Worm (Caenorhabditis elegans): ENCODE measurements around the gene irld-8.
A peak's percentile ranks its signal among the peaks of the same experiment; 100 is the strongest.

irld-8 gene

ce11 chrIV:8115462-8115861, at the start of gene irld-8:
Gene irld-8, plus strand, starts transcription at chrIV:8115762.
- TF ChIP-seq ztf-16 (tag; optimal IDR thresholded peaks at IDR 0.05) (no peak), ceh-24 (tag; optimal IDR thresholded peaks at IDR 0.05) (no peak)

ce11 chrIV:8066598-8066997, 49.0 kb upstream of the irld-8 start:
- peak; percentile 76 for TF ChIP-seq ceh-31 (tag; optimal IDR thresholded peaks at IDR 0.05)
- TF ChIP-seq ets-4 (tag; optimal IDR thresholded peaks at IDR 0.05): no peak
- TF ChIP-seq fax-1 (tag; optimal IDR thresholded peaks at IDR 0.05): peak; percentile 7
- TF ChIP-seq K02D7.2 (tag; optimal IDR thresholded peaks at IDR 0.05): no peak
- TF ChIP-seq ztf-16 (tag; optimal IDR thresholded peaks at IDR 0.05): no peak
- no peak for TF ChIP-seq sox-2 (GFP tag; IDR thresholded peaks at IDR 0.05)
- peak; percentile 20 for TF ChIP-seq T23F11.4 (GFP tag; optimal IDR thresholded peaks at IDR 0.05)
- no peak for TF ChIP-seq tbx-7 (tag; optimal IDR thresholded peaks at IDR 0.05)
- TF ChIP-seq pha-4 (tag; optimal IDR thresholded peaks at IDR 0.05): no peak
- TF ChIP-seq unc-55 (GFP tag; optimal IDR thresholded peaks at IDR 0.05): peak; percentile 49
- no peak for TF ChIP-seq hlh-13 (GFP tag; optimal IDR thresholded peaks at IDR 0.05)
- TF ChIP-seq ref-2 (tag; optimal IDR thresholded peaks at IDR 0.05): peak; percentile 57
- TF ChIP-seq pat-9 (tag; optimal IDR thresholded peaks at IDR 0.05): no peak
- TF ChIP-seq che-1 (tag; optimal IDR thresholded peaks at IDR 0.05): no peak
- peak; percentile 48 for TF ChIP-seq unc-42 (tag; optimal IDR thresholded peaks at IDR 0.05)
- peak; percentile 2 for TF ChIP-seq syd-9 (tag; optimal IDR thresholded peaks at IDR 0.05)
- TF ChIP-seq odd-2 (tag; optimal IDR thresholded peaks at IDR 0.05): no peak
- peak; percentile 9 for TF ChIP-seq C38D4.7 (GFP tag; optimal IDR thresholded peaks at IDR 0.05)
- peak; percentile 39 for TF ChIP-seq nfya-1 (tag; optimal IDR thresholded peaks at IDR 0.05)
- peak; percentile 50 for TF ChIP-seq ceh-34 (tag; optimal IDR thresholded peaks at IDR 0.05)
- TF ChIP-seq pag-3 (tag; optimal IDR thresholded peaks at IDR 0.05; ENCODE audit: borderline replicate concordance): no peak
- TF ChIP-seq mec-3 (tag; optimal IDR thresholded peaks at IDR 0.05; ENCODE audit: borderline replicate concordance): no peak
- peak; percentile 52 for TF ChIP-seq sdc-2 (tag; optimal IDR thresholded peaks at IDR 0.05)
- TF ChIP-seq rnt-1 (tag; optimal IDR thresholded peaks at IDR 0.05): peak; percentile 13
- peak; percentile 28 for TF ChIP-seq fkh-6 (tag; optimal IDR thresholded peaks at IDR 0.05)
- peak; percentile 27 for TF ChIP-seq hlh-6 (tag; optimal IDR thresholded peaks at IDR 0.05)
- peak; percentile 30 for TF ChIP-seq C08G9.2 (tag; optimal IDR thresholded peaks at IDR 0.05)
- no peak for TF ChIP-seq ttx-3 (tag; optimal IDR thresholded peaks at IDR 0.05)
- TF ChIP-seq Y22D7AL.16 (tag; optimal IDR thresholded peaks at IDR 0.05): no peak
- TF ChIP-seq ceh-30 (tag; optimal IDR thresholded peaks at IDR 0.05): no peak
- TF ChIP-seq lin-11 (tag; optimal IDR thresholded peaks at IDR 0.05): no peak
- peak; percentile 36 for TF ChIP-seq nhr-232 (tag; optimal IDR thresholded peaks at IDR 0.05)
- no peak for TF ChIP-seq nhr-11 (tag; optimal IDR thresholded peaks at IDR 0.05)
- peak; percentile 33 for TF ChIP-seq dmd-4 (tag; optimal IDR thresholded peaks at IDR 0.05; ENCODE audit: borderline replicate concordance)
- peak; percentile 69 for TF ChIP-seq pros-1 (tag; optimal IDR thresholded peaks at IDR 0.05)
- peak; percentile 54 for TF ChIP-seq ceh-14 (tag; optimal IDR thresholded peaks at IDR 0.05)
- peak; percentile 37; the same call in 1 of the 2 replicates for TF ChIP-seq unc-3 (GFP tag; conservative IDR thresholded peaks at IDR 0.05)
- no peak for TF ChIP-seq unc-3 (tag; optimal IDR thresholded peaks at IDR 0.05)
- TF ChIP-seq tbx-2 (tag; optimal IDR thresholded peaks at IDR 0.05): peak; percentile 52
- TF ChIP-seq ceh-18 (tag; optimal IDR thresholded peaks at IDR 0.05): peak; percentile 71
- TF ChIP-seq ceh-45 (GFP tag; IDR thresholded peaks at IDR 0.05): no peak
- peak; percentile 1 for TF ChIP-seq elt-2 (tag; optimal IDR thresholded peaks at IDR 0.05)

All from whole organism, late embryonic.